Worm (Caenorhabditis elegans) whole organism, mixed stage, embryonic: ENCODE data around the gene fzo-1.
A peak's percentile ranks its signal among the peaks of the same experiment; 100 is the strongest.

ENCODE experiments used
- M03D4.4 ChIP-seq: sonication (generic microtip); optimal IDR thresholded peaks from 2 replicates; lab custom pipeline; 2017; ENCODE audit warnings: mild to moderate bottlenecking, missing genetic modification characterization, missing compliant biosample characterization
- bed-3 ChIP-seq: fragments of 200-800 bp; sonication (Bioruptor generic); optimal IDR thresholded peaks from 3 replicates; lab custom pipeline; 2018; ENCODE audit warnings: mild to moderate bottlenecking, missing genetic modification characterization, moderate library complexity, missing compliant biosample characterization
- blmp-1 ChIP-seq: fragments of 150-350 bp; optimal IDR thresholded peaks from 2 replicates; lab custom pipeline; 2014; ENCODE audit warnings: missing biosample characterization, missing genetic modification characterization
- ceh-39 ChIP-seq: fragments of 150-350 bp; optimal IDR thresholded peaks from 2 replicates; lab custom pipeline; 2014; ENCODE audit warnings: missing biosample characterization, missing genetic modification characterization
- ceh-43 ChIP-seq: fragments of 200-800 bp; sonication (Bioruptor generic); optimal IDR thresholded peaks from 2 replicates; lab custom pipeline; 2018; ENCODE audit warnings: mild to moderate bottlenecking, missing genetic modification characterization, moderate library complexity, missing compliant biosample characterization
- ceh-83 ChIP-seq: fragments of 200-800 bp; sonication (Bioruptor generic); optimal IDR thresholded peaks from 2 replicates; lab custom pipeline; 2018; ENCODE audit warnings: mild to moderate bottlenecking, missing genetic modification characterization, missing compliant biosample characterization
- ces-1 ChIP-seq: fragments of 150-350 bp; optimal IDR thresholded peaks from 2 replicates; lab custom pipeline; 2014; ENCODE audit warnings: missing biosample characterization, missing genetic modification reagents, missing genetic modification characterization
- cnd-1 ChIP-seq: fragments of 200-800 bp; sonication (Bioruptor generic); optimal IDR thresholded peaks from 2 replicates; lab custom pipeline; 2018; ENCODE audit warnings: mild to moderate bottlenecking, missing genetic modification characterization, missing compliant biosample characterization
- drap-1 ChIP-seq: fragments of 200-800 bp; sonication (Bioruptor generic); optimal IDR thresholded peaks from 3 replicates; lab custom pipeline; 2018; ENCODE audit warnings: mild to moderate bottlenecking, missing genetic modification characterization, missing compliant biosample characterization
- elt-1 ChIP-seq: sonication (generic microtip); optimal IDR thresholded peaks from 2 replicates; lab custom pipeline; 2017; ENCODE audit warnings: missing genetic modification characterization, mild to moderate bottlenecking, missing compliant biosample characterization, antibody characterized with exemption, moderate library complexity, borderline replicate concordance; ENCODE audit not compliant: insufficient read depth
- elt-3 ChIP-seq: fragments of 150-350 bp; optimal IDR thresholded peaks from 2 replicates; lab custom pipeline; 2014; ENCODE audit warnings: missing biosample characterization, missing genetic modification characterization
- flh-1 ChIP-seq: fragments of 200-800 bp; sonication (Bioruptor generic); optimal IDR thresholded peaks from 2 replicates; lab custom pipeline; 2018; ENCODE audit warnings: mild to moderate bottlenecking, missing genetic modification characterization, moderate library complexity, missing compliant biosample characterization
- ham-2 ChIP-seq: fragments of 200-800 bp; sonication (Bioruptor generic); optimal IDR thresholded peaks from 2 replicates; lab custom pipeline; 2018; ENCODE audit warnings: mild to moderate bottlenecking, missing genetic modification characterization, missing compliant biosample characterization
- hlh-1 ChIP-seq: fragments of 150-350 bp; optimal IDR thresholded peaks from 2 replicates; lab custom pipeline; 2014; ENCODE audit warnings: missing biosample characterization, missing genetic modification reagents, missing genetic modification characterization
- lin-13 ChIP-seq: fragments of 150-350 bp; optimal IDR thresholded peaks from 2 replicates; lab custom pipeline; 2014; ENCODE audit warnings: missing biosample characterization, missing genetic modification characterization
- lin-32 ChIP-seq: fragments of 200-800 bp; sonication (Bioruptor generic); optimal IDR thresholded peaks from 2 replicates; lab custom pipeline; 2018; ENCODE audit warnings: mild to moderate bottlenecking, missing genetic modification characterization, missing compliant biosample characterization
- lsy-2 ChIP-seq: fragments of 150-350 bp; optimal IDR thresholded peaks from 2 replicates; lab custom pipeline; 2014; ENCODE audit warnings: missing biosample characterization, missing genetic modification characterization
- mab-5 ChIP-seq: fragments of 150-350 bp; optimal IDR thresholded peaks from 2 replicates; lab custom pipeline; 2014; ENCODE audit warnings: missing biosample characterization, missing genetic modification characterization
- mep-1 ChIP-seq: fragments of 150-350 bp; optimal IDR thresholded peaks from 2 replicates; lab custom pipeline; 2017; ENCODE audit warnings: missing biosample characterization, missing genetic modification reagents, missing genetic modification characterization, inconsistent platforms
- mls-2 ChIP-seq: sonication (generic microtip); optimal IDR thresholded peaks from 2 replicates; lab custom pipeline; 2016; ENCODE audit warnings: mild to moderate bottlenecking, missing genetic modification characterization, moderate library complexity, missing compliant biosample characterization
- nhr-12 ChIP-seq: fragments of 150-350 bp; optimal IDR thresholded peaks from 2 replicates; lab custom pipeline; 2014; ENCODE audit warnings: missing biosample characterization, missing genetic modification characterization
- nhr-2 ChIP-seq: fragments of 150-350 bp; optimal IDR thresholded peaks from 2 replicates; lab custom pipeline; 2014; ENCODE audit warnings: missing biosample characterization, missing genetic modification characterization
- nhr-237 ChIP-seq: fragments of 150-350 bp; optimal IDR thresholded peaks from 2 replicates; lab custom pipeline; 2014; ENCODE audit warnings: missing biosample characterization, missing genetic modification characterization
- nhr-28 ChIP-seq: fragments of 150-350 bp; optimal IDR thresholded peaks from 2 replicates; lab custom pipeline; 2014; ENCODE audit warnings: missing biosample characterization, missing genetic modification characterization
- nhr-76 ChIP-seq: sonication (generic microtip); optimal IDR thresholded peaks from 2 replicates; lab custom pipeline; 2017; ENCODE audit warnings: missing biosample characterization, missing genetic modification characterization
- pha-4 ChIP-seq: fragments of 150-350 bp; optimal IDR thresholded peaks from 2 replicates; lab custom pipeline; 2018; ENCODE audit warnings: missing biosample characterization, missing genetic modification reagents, missing genetic modification characterization
- sem-2 ChIP-seq: fragments of 200-800 bp; sonication (Bioruptor generic); optimal IDR thresholded peaks from 2 replicates; lab custom pipeline; 2018; ENCODE audit warnings: mild to moderate bottlenecking, missing genetic modification characterization, missing compliant biosample characterization
- snpc-4 ChIP-seq: fragments of 150-350 bp; optimal IDR thresholded peaks from 2 replicates; lab custom pipeline; 2014; ENCODE audit warnings: missing biosample characterization, missing genetic modification characterization
- sptf-1 ChIP-seq: sonication (generic microtip); optimal IDR thresholded peaks from 2 replicates; lab custom pipeline; 2017; ENCODE audit warnings: mild to moderate bottlenecking, missing genetic modification characterization, moderate library complexity, missing compliant biosample characterization
- tbx-8 ChIP-seq: fragments of 200-800 bp; sonication (Bioruptor generic); optimal IDR thresholded peaks from 2 replicates; lab custom pipeline; 2018; ENCODE audit warnings: mild to moderate bottlenecking, missing genetic modification characterization, moderate library complexity, missing compliant biosample characterization
- unc-120 ChIP-seq: sonication (generic microtip); optimal IDR thresholded peaks from 2 replicates; lab custom pipeline; 2017; ENCODE audit warnings: missing genetic modification characterization, missing compliant biosample characterization; ENCODE audit not compliant: poor library complexity, severe bottlenecking
- unc-39 ChIP-seq: fragments of 150-350 bp; optimal IDR thresholded peaks from 2 replicates; lab custom pipeline; 2014; ENCODE audit warnings: missing biosample characterization, missing genetic modification characterization
- unc-62 ChIP-seq: fragments of 150-350 bp; optimal IDR thresholded peaks from 2 replicates; lab custom pipeline; 2014; ENCODE audit warnings: missing biosample characterization, missing genetic modification reagents, missing genetic modification characterization
- zip-8 ChIP-seq: fragments of 150-350 bp; optimal IDR thresholded peaks from 2 replicates; lab custom pipeline; 2014; ENCODE audit warnings: missing biosample characterization, missing genetic modification characterization
- ztf-11 ChIP-seq: fragments of 150-350 bp; optimal IDR thresholded peaks from 2 replicates; lab custom pipeline; 2014; ENCODE audit warnings: missing biosample characterization, missing genetic modification characterization

The fzo-1 gene

ce11 chrII:5845441-5845840, 9.4 kb upstream of the fzo-1 start, which contains the start of the genes ZK1248.17 and H41C03.3:
ZK1248.17 (minus strand) TSS chrII:5845541.
H41C03.3 (plus strand) TSS chrII:5845777.
- no peak for TF ChIP-seq nhr-237
- no peak for TF ChIP-seq ceh-39 (tag; lab: Kevin White, UChicago)
- no peak for TF ChIP-seq snpc-4 (tag; lab: Kevin White, UChicago)
- TF ChIP-seq, all 35 proteins: peak for 0

- TF ChIP-seq ham-2 (GFP tag; lab: Kevin White, UChicago) (peak; percentile 89), ces-1 (peak; percentile 100), sem-2 (peak; percentile 81), unc-120 (tag; lab: Kevin White, UChicago) (peak; percentile 92), lin-13 (tag; lab: Kevin White, UChicago) (peak; percentile 86), nhr-237 (peak; percentile 98), ceh-83 (peak; percentile 89), sptf-1 (peak; percentile 92), nhr-12 (tag; lab: Kevin White, UChicago) (peak; percentile 9), nhr-76 (tag; lab: Kevin White, UChicago) (no peak), unc-62 (peak; percentile 90), M03D4.4 (tag; lab: Kevin White, UChicago) (peak; percentile 82), drap-1 (GFP tag; lab: Kevin White, UChicago) (peak; percentile 92), elt-1 (tag; lab: Kevin White, UChicago) (peak; percentile 57), ceh-43 (GFP tag; lab: Kevin White, UChicago) (peak; percentile 73), bed-3 (GFP tag; lab: Kevin White, UChicago) (peak; percentile 55), ceh-39 (tag; lab: Kevin White, UChicago) (peak; percentile 92), lin-32 (peak; percentile 64), ztf-11 (tag; lab: Kevin White, UChicago) (peak; percentile 80), elt-3 (tag; lab: Kevin White, UChicago) (peak; percentile 75), nhr-2 (tag; lab: Kevin White, UChicago) (peak; percentile 76), flh-1 (GFP tag; lab: Kevin White, UChicago) (peak; percentile 11), blmp-1 (peak; percentile 24), snpc-4 (tag; lab: Kevin White, UChicago) (no peak), zip-8 (tag; lab: Kevin White, UChicago) (no peak), lsy-2 (tag; lab: Kevin White, UChicago) (peak; percentile 84), unc-39 (tag; lab: Kevin White, UChicago) (peak; percentile 74), pha-4 (tag; lab: Kevin White, UChicago) (peak; percentile 97), mls-2 (tag; lab: Kevin White, UChicago) (peak; percentile 95), cnd-1 (tag; lab: Kevin White, UChicago) (peak; percentile 87), hlh-1 (peak; percentile 81), mep-1 (tag; lab: Kevin White, UChicago) (peak; percentile 99), mab-5 (tag; lab: Kevin White, UChicago) (peak; percentile 92), tbx-8 (GFP tag; lab: Kevin White, UChicago) (peak; percentile 87), nhr-28 (tag; lab: Kevin White, UChicago) (peak; percentile 49)
Observed at ce11 chrII:5844694-5845129, 8.7 kb upstream of the fzo-1 start.

- TF ChIP-seq mep-1 (tag; lab: Kevin White, UChicago) (no peak), sptf-1 (no peak), hlh-1 (no peak), cnd-1 (tag; lab: Kevin White, UChicago) (no peak), blmp-1 (no peak), nhr-237 (no peak), unc-39 (tag; lab: Kevin White, UChicago) (no peak), pha-4 (tag; lab: Kevin White, UChicago) (no peak), lin-32 (no peak)
Observed at ce11 chrII:5841866-5842265, 5.9 kb upstream of the fzo-1 start, which contains the start of gene nep-25. nep-25 (plus strand) TSS chrII:5842240.

ce11 chrII:5841053-5841547, 5.1 kb upstream of the fzo-1 start, which contains the start of gene lec-5:
lec-5 (minus strand) TSS chrII:5841103.
- TF ChIP-seq nhr-237 (no peak), unc-62 (peak; percentile 76), hlh-1 (peak; percentile 55), tbx-8 (GFP tag; lab: Kevin White, UChicago) (no peak), mab-5 (tag; lab: Kevin White, UChicago) (peak; percentile 58), unc-120 (tag; lab: Kevin White, UChicago) (peak; percentile 75)
- TF ChIP-seq, all 35 proteins: peak for 4
